Fruit fly (Drosophila melanogaster) whole organism, embryonic: ENCODE data around the gene CG43163.
A peak's percentile ranks its signal among the peaks of the same experiment; 100 is the strongest.

Experiments used
- Atf3 ChIP-seq: fragments of 200-800 bp; sonication (Bioruptor generic); optimal IDR thresholded peaks from 3 replicates; lab custom pipeline; 2016; ENCODE audit warnings: missing biosample characterization, missing genetic modification characterization
- CG10431 ChIP-seq: fragments of 200-800 bp; sonication (Bioruptor generic); optimal IDR thresholded peaks from 3 replicates; lab custom pipeline; 2018; ENCODE audit warnings: missing biosample characterization, mild to moderate bottlenecking, missing genetic modification characterization
- CG10462 ChIP-seq: fragments of 200-800 bp; sonication (Bioruptor generic); optimal IDR thresholded peaks from 2 replicates; lab custom pipeline; 2016; ENCODE audit warnings: missing biosample characterization, missing genetic modification characterization
- CG10565 ChIP-seq: fragments of 200-800 bp; sonication (Bioruptor generic); optimal IDR thresholded peaks from 3 replicates; lab custom pipeline; 2016; ENCODE audit warnings: missing biosample characterization, mild to moderate bottlenecking, missing genetic modification characterization
- CG11398 ChIP-seq: fragments of 200-800 bp; sonication (Bioruptor generic); optimal IDR thresholded peaks from 2 replicates; lab custom pipeline; 2016; ENCODE audit warnings: missing biosample characterization, missing genetic modification characterization
- CG12104 ChIP-seq: fragments of 200-800 bp; sonication (Bioruptor generic); optimal IDR thresholded peaks from 3 replicates; lab custom pipeline; 2016; ENCODE audit warnings: missing biosample characterization, missing genetic modification characterization
- CG14014 ChIP-seq: fragments of 200-800 bp; sonication (Bioruptor generic); IDR thresholded peaks from 2 replicates; pipeline ENCODE4 v1.3.6; 2022; ENCODE audit warnings: missing biosample characterization, missing genetic modification characterization
- CG14710 ChIP-seq: fragments of 200-800 bp; sonication (Bioruptor generic); optimal IDR thresholded peaks from 3 replicates; lab custom pipeline; 2019; ENCODE audit warnings: missing biosample characterization, mild to moderate bottlenecking, missing genetic modification characterization, moderate library complexity
- CG17359 ChIP-seq: fragments of 200-800 bp; sonication (Bioruptor generic); optimal IDR thresholded peaks from 3 replicates; lab custom pipeline; 2018; ENCODE audit warnings: missing biosample characterization, mild to moderate bottlenecking, missing genetic modification characterization, moderate library complexity
- CG2116 ChIP-seq: fragments of 200-800 bp; sonication (Bioruptor generic); optimal IDR thresholded peaks from 3 replicates; lab custom pipeline; 2018; ENCODE audit warnings: missing biosample characterization, mild to moderate bottlenecking, missing genetic modification characterization
- CG32767 ChIP-seq: fragments of 200-800 bp; sonication (Bioruptor generic); IDR thresholded peaks from 2 replicates; pipeline ENCODE4 v1.3.6; 2022; ENCODE audit warnings: missing biosample characterization, missing genetic modification characterization
- CG42726 ChIP-seq: fragments of 200-800 bp; sonication (Bioruptor generic); IDR thresholded peaks from 2 replicates; pipeline ENCODE4 v1.3.6; 2022; ENCODE audit warnings: missing biosample characterization, missing genetic modification characterization; ENCODE audit not compliant: partially characterized antibody
- CG7786 ChIP-seq: fragments of 200-800 bp; sonication (Bioruptor generic); optimal IDR thresholded peaks from 2 replicates; lab custom pipeline; 2016; ENCODE audit warnings: missing biosample characterization, missing genetic modification characterization
- CG9215 ChIP-seq: fragments of 200-800 bp; sonication (Bioruptor generic); IDR thresholded peaks from 2 replicates; pipeline ENCODE4 v1.3.6; 2022; ENCODE audit warnings: missing biosample characterization, missing genetic modification characterization
- Chrac-16 ChIP-seq: fragments of 200-800 bp; sonication (Bioruptor generic); optimal IDR thresholded peaks from 3 replicates; lab custom pipeline; 2016; ENCODE audit warnings: missing biosample characterization, missing genetic modification characterization
- D19B ChIP-seq: fragments of 200-800 bp; sonication (Bioruptor generic); optimal IDR thresholded peaks from 2 replicates; lab custom pipeline; 2017; ENCODE audit warnings: missing biosample characterization, mild to moderate bottlenecking, missing genetic modification characterization
- Dbx ChIP-seq: fragments of 200-800 bp; sonication (Bioruptor generic); IDR thresholded peaks from 3 replicates; pipeline ENCODE4 v1.3.6; 2022; ENCODE audit warnings: missing biosample characterization, missing genetic modification characterization
- Dll ChIP-seq: fragments of 200-800 bp; sonication (Bioruptor generic); IDR thresholded peaks from 4 replicates; pipeline ENCODE4 v1.3.6; 2022; ENCODE audit warnings: missing biosample characterization, missing genetic modification characterization; ENCODE audit not compliant: partially characterized antibody
- Dp ChIP-seq: fragments of 200-800 bp; sonication (Bioruptor generic); optimal IDR thresholded peaks from 2 replicates; lab custom pipeline; 2018; ENCODE audit warnings: missing biosample characterization, mild to moderate bottlenecking, missing genetic modification characterization, moderate library complexity
- ERR ChIP-seq: fragments of 200-800 bp; sonication (Bioruptor generic); optimal IDR thresholded peaks from 2 replicates; lab custom pipeline; 2016; ENCODE audit warnings: missing biosample characterization, missing genetic modification characterization
- Ets97D ChIP-seq: fragments of 200-800 bp; sonication (Bioruptor generic); optimal IDR thresholded peaks from 3 replicates; lab custom pipeline; 2016; ENCODE audit warnings: missing biosample characterization, missing genetic modification characterization
- Fer2 ChIP-seq: fragments of 200-800 bp; sonication (Bioruptor generic); optimal IDR thresholded peaks from 2 replicates; lab custom pipeline; 2018; ENCODE audit warnings: missing biosample characterization, mild to moderate bottlenecking, missing genetic modification characterization, moderate library complexity
- HLH3B ChIP-seq: fragments of 200-800 bp; sonication (Bioruptor generic); IDR thresholded peaks from 2 replicates; pipeline ENCODE4 v1.3.6; 2022; ENCODE audit warnings: missing biosample characterization, missing genetic modification characterization
- Neu2 ChIP-seq: fragments of 200-800 bp; sonication (Bioruptor generic); optimal IDR thresholded peaks from 3 replicates; lab custom pipeline; 2016; ENCODE audit warnings: missing biosample characterization, missing genetic modification characterization, borderline replicate concordance
- Oli ChIP-seq: fragments of 200-800 bp; sonication (Bioruptor generic); optimal IDR thresholded peaks from 2 replicates; lab custom pipeline; 2018; ENCODE audit warnings: missing biosample characterization, mild to moderate bottlenecking, missing genetic modification characterization, moderate library complexity
- TFAM ChIP-seq: fragments of 200-800 bp; sonication (Bioruptor generic); optimal IDR thresholded peaks from 2 replicates; lab custom pipeline; 2017; ENCODE audit warnings: missing biosample characterization, missing genetic modification characterization, inconsistent platforms
- bowl ChIP-seq: fragments of 200-800 bp; sonication (Bioruptor generic); IDR thresholded peaks from 2 replicates; pipeline ENCODE4 v1.3.6; 2022; ENCODE audit warnings: missing biosample characterization, missing genetic modification characterization
- chm ChIP-seq: fragments of 200-800 bp; sonication (Bioruptor generic); IDR thresholded peaks from 2 replicates; pipeline ENCODE4 v1.3.6; 2022; ENCODE audit warnings: missing biosample characterization, missing genetic modification characterization
- dmrt11E ChIP-seq: fragments of 200-800 bp; sonication (Bioruptor generic); optimal IDR thresholded peaks from 3 replicates; lab custom pipeline; 2018; ENCODE audit warnings: missing biosample characterization, mild to moderate bottlenecking, missing genetic modification characterization, moderate library complexity
- dmrt99B ChIP-seq: fragments of 200-800 bp; sonication (Bioruptor generic); optimal IDR thresholded peaks from 2 replicates; lab custom pipeline; 2018; ENCODE audit warnings: missing biosample characterization, mild to moderate bottlenecking, missing genetic modification characterization, moderate library complexity
- dpn ChIP-seq, 2 experiments: fragments of 200-800 bp; sonication (Bioruptor generic); optimal IDR thresholded peaks; 3 replicates each; lab custom pipeline; 2016; ENCODE audit warnings: missing biosample characterization in 2 of 2, missing genetic modification characterization in 2 of 2
- eyg ChIP-seq: fragments of 200-800 bp; sonication (Bioruptor generic); optimal IDR thresholded peaks from 3 replicates; lab custom pipeline; 2016; ENCODE audit warnings: missing biosample characterization, missing genetic modification characterization
- fd102C ChIP-seq: fragments of 200-800 bp; sonication (Bioruptor generic); optimal IDR thresholded peaks from 2 replicates; lab custom pipeline; 2018; ENCODE audit warnings: missing biosample characterization, mild to moderate bottlenecking, missing genetic modification characterization, moderate library complexity
- ftz-f1 ChIP-seq: fragments of 200-800 bp; sonication (Bioruptor generic); optimal IDR thresholded peaks from 2 replicates; lab custom pipeline; 2016; ENCODE audit warnings: missing biosample characterization, missing genetic modification characterization
- gce ChIP-seq: fragments of 200-800 bp; sonication (Bioruptor generic); IDR thresholded peaks from 3 replicates; pipeline ENCODE4 v1.3.6; 2022; ENCODE audit warnings: missing biosample characterization, missing genetic modification characterization
- gcm2 ChIP-seq: fragments of 200-800 bp; sonication (Bioruptor generic); optimal IDR thresholded peaks from 2 replicates; lab custom pipeline; 2016; ENCODE audit warnings: missing biosample characterization, missing genetic modification characterization
- h ChIP-seq: fragments of >200 bp; optimal IDR thresholded peaks from 2 replicates; lab custom pipeline; 2017
- ham ChIP-seq: fragments of 200-800 bp; sonication (Bioruptor generic); IDR thresholded peaks from 2 replicates; pipeline ENCODE4 v1.3.6; 2022; ENCODE audit warnings: missing biosample characterization, missing genetic modification characterization
- jumu ChIP-seq: fragments of 200-800 bp; sonication (Bioruptor generic); optimal IDR thresholded peaks from 3 replicates; lab custom pipeline; 2016; ENCODE audit warnings: missing biosample characterization, missing genetic modification characterization
- kah ChIP-seq: fragments of 200-800 bp; sonication (Bioruptor generic); optimal IDR thresholded peaks from 2 replicates; lab custom pipeline; 2018; ENCODE audit warnings: missing biosample characterization, mild to moderate bottlenecking, missing genetic modification characterization
- knrl ChIP-seq: fragments of 200-800 bp; sonication (Bioruptor generic); IDR thresholded peaks from 3 replicates; pipeline ENCODE4 v1.3.6; 2022; ENCODE audit warnings: missing biosample characterization, missing genetic modification characterization; ENCODE audit not compliant: partially characterized antibody
- mld ChIP-seq: fragments of 200-800 bp; sonication (Bioruptor generic); IDR thresholded peaks from 3 replicates; pipeline ENCODE4 v1.3.6; 2022; ENCODE audit warnings: missing biosample characterization, missing genetic modification characterization; ENCODE audit not compliant: partially characterized antibody
- nmo ChIP-seq: fragments of 200-800 bp; sonication (Bioruptor generic); optimal IDR thresholded peaks from 2 replicates; lab custom pipeline; 2018; ENCODE audit warnings: missing biosample characterization, mild to moderate bottlenecking, missing genetic modification characterization, moderate library complexity
- oc ChIP-seq: fragments of 200-800 bp; sonication (Bioruptor generic); optimal IDR thresholded peaks from 2 replicates; lab custom pipeline; 2018; ENCODE audit warnings: missing biosample characterization, mild to moderate bottlenecking, missing genetic modification characterization, moderate library complexity
- psq ChIP-seq: fragments of 200-800 bp; sonication (Bioruptor generic); optimal IDR thresholded peaks from 2 replicates; lab custom pipeline; 2017; ENCODE audit warnings: missing biosample characterization, missing genetic modification characterization
- pzg ChIP-seq: fragments of 200-800 bp; sonication (Bioruptor generic); optimal IDR thresholded peaks from 3 replicates; lab custom pipeline; 2018; ENCODE audit warnings: missing biosample characterization, mild to moderate bottlenecking, missing genetic modification characterization, moderate library complexity
- row ChIP-seq: fragments of 200-800 bp; sonication (Bioruptor generic); IDR thresholded peaks from 3 replicates; pipeline ENCODE4 v1.3.6; 2022; ENCODE audit warnings: missing biosample characterization, missing genetic modification characterization
- slp2 ChIP-seq: fragments of 200-800 bp; sonication (Bioruptor generic); optimal IDR thresholded peaks from 2 replicates; lab custom pipeline; 2016; ENCODE audit warnings: missing biosample characterization, missing genetic modification characterization
- ssp ChIP-seq: fragments of 200-800 bp; sonication (Bioruptor generic); IDR thresholded peaks from 2 replicates; pipeline ENCODE4 v1.3.6; 2022; ENCODE audit warnings: missing biosample characterization, missing genetic modification characterization
- tna ChIP-seq: fragments of 200-800 bp; sonication (Bioruptor generic); IDR thresholded peaks from 2 replicates; pipeline ENCODE4 v1.3.6; 2022; ENCODE audit warnings: missing biosample characterization, missing genetic modification characterization; ENCODE audit not compliant: partially characterized antibody
- tx ChIP-seq: fragments of 200-800 bp; sonication (Bioruptor generic); optimal IDR thresholded peaks from 2 replicates; lab custom pipeline; 2016; ENCODE audit warnings: missing biosample characterization, missing genetic modification characterization
- zf30C ChIP-seq: fragments of 200-800 bp; sonication (Bioruptor generic); optimal IDR thresholded peaks from 3 replicates; lab custom pipeline; 2018; ENCODE audit warnings: missing biosample characterization, mild to moderate bottlenecking, missing genetic modification characterization

CG43163 gene

dm6 chr3L:8445027-8445426 is 61.9 kb downstream of the CG43163 start (continued):
- TF ChIP-seq CG9215 (GFP tag; lab: Robert Waterston, UW), result peak; percentile 29; the same call in 1 of the 2 replicates
- no peak for TF ChIP-seq ftz-f1 (GFP tag; lab: Kevin White, UChicago)
- TF ChIP-seq D19B (GFP tag; lab: Kevin White, UChicago), result no peak
- no peak for TF ChIP-seq slp2 (GFP tag; lab: Kevin White, UChicago)
- TF ChIP-seq knrl, result no peak
- no peak for TF ChIP-seq CG10462 (GFP tag; lab: Kevin White, UChicago)
- no peak for TF ChIP-seq CG7786
- TF ChIP-seq row (GFP tag; lab: Robert Waterston, UW), result peak; percentile 66
- no peak for TF ChIP-seq CG2116
- no peak for TF ChIP-seq Neu2 (GFP tag; lab: Kevin White, UChicago)
- no peak for TF ChIP-seq CG11398
- peak; percentile 76 for TF ChIP-seq CG17359 (tag; lab: Kevin White, UChicago)
- TF ChIP-seq HLH3B (GFP tag; lab: Robert Waterston, UW), result peak; percentile 65
- no peak for TF ChIP-seq h (lab: Kevin White, UChicago)
- TF ChIP-seq CG10431 (GFP tag; lab: Kevin White, UChicago), result no peak
- no peak for TF ChIP-seq oc (tag; lab: Kevin White, UChicago)
- TF ChIP-seq tna (GFP tag; lab: Robert Waterston, UW), result no peak
- no peak for TF ChIP-seq Dbx (GFP tag; lab: Robert Waterston, UW)
- peak; percentile 49 for TF ChIP-seq zf30C (GFP tag; lab: Kevin White, UChicago)
- no peak for TF ChIP-seq pzg (GFP tag; lab: Kevin White, UChicago)
- TF ChIP-seq CG14014 (GFP tag; lab: Robert Waterston, UW), result peak; percentile 49; the same call in 1 of the 2 replicates
- peak; percentile 61 for TF ChIP-seq dmrt99B (tag; lab: Kevin White, UChicago)
- 0 out of 2 replicates have a peak, but pooled peaks have one; percentile 30 for TF ChIP-seq chm
- TF ChIP-seq dmrt11E (tag; lab: Kevin White, UChicago), result peak; percentile 29
- peak; percentile 7 for TF ChIP-seq Oli
- no peak for TF ChIP-seq mld (GFP tag; lab: Robert Waterston, UW)
- no peak for TF ChIP-seq tx
- TF ChIP-seq Chrac-16 (GFP tag; lab: Kevin White, UChicago), result no peak
- peak; percentile 30 for TF ChIP-seq kah (GFP tag; lab: Kevin White, UChicago)
- TF ChIP-seq Dp (GFP tag; lab: Kevin White, UChicago), result no peak
- TF ChIP-seq jumu (GFP tag; lab: Kevin White, UChicago), result no peak
- no peak for TF ChIP-seq CG42726 (GFP tag; lab: Robert Waterston, UW)
- no peak for TF ChIP-seq TFAM (GFP tag; lab: Kevin White, UChicago)
- TF ChIP-seq Atf3 (GFP tag; lab: Kevin White, UChicago), result no peak
- TF ChIP-seq psq (GFP tag; lab: Kevin White, UChicago), result no peak
- TF ChIP-seq Dll (GFP tag; lab: Robert Waterston, UW), result no peak
- TF ChIP-seq CG32767 (GFP tag; lab: Robert Waterston, UW), result no peak
- TF ChIP-seq ham (GFP tag; lab: Robert Waterston, UW), result no peak
- no peak for TF ChIP-seq CG12104 (GFP tag; lab: Kevin White, UChicago)
- TF ChIP-seq eyg (GFP tag; lab: Kevin White, UChicago), result no peak
- TF ChIP-seq dpn (GFP tag; optimal IDR thresholded peaks at IDR 0.05; lab: Kevin White, UChicago), result peak in 1 of 2 experiments; percentile 18
- TF ChIP-seq ERR (GFP tag; lab: Kevin White, UChicago), result no peak
- TF ChIP-seq Ets97D (GFP tag; lab: Kevin White, UChicago), result no peak
- peak; percentile 69 for TF ChIP-seq CG14710 (tag; lab: Kevin White, UChicago)
- TF ChIP-seq ssp (GFP tag; lab: Robert Waterston, UW), result 0 out of 2 replicates have a peak, but pooled peaks have one; percentile 16
- no peak for TF ChIP-seq bowl
- no peak for TF ChIP-seq fd102C (GFP tag; lab: Kevin White, UChicago)
- TF ChIP-seq CG10565 (GFP tag; lab: Kevin White, UChicago), result no peak
- TF ChIP-seq gcm2 (GFP tag; lab: Kevin White, UChicago), result no peak
- no peak for TF ChIP-seq Fer2 (tag; lab: Kevin White, UChicago)
- TF ChIP-seq gce, result 0 out of 3 replicates have a peak, but pooled peaks have one; percentile 41
- TF ChIP-seq nmo (GFP tag; lab: Kevin White, UChicago), result peak; percentile 20
